Fruit fly (Drosophila melanogaster) whole organism, embryonic: ENCODE data around the gene Ptth.

Experiments
- ATbp ChIP-seq: fragments of 200-800 bp; sonication (Bioruptor generic); optimal IDR thresholded peaks from 2 replicates; lab custom pipeline; 2017; ENCODE audit warnings: missing biosample characterization, mild to moderate bottlenecking, missing genetic modification characterization, missing genetic modification reagents
- Atf6 ChIP-seq: fragments of 200-800 bp; sonication (Bioruptor generic); IDR thresholded peaks from 2 replicates; pipeline ENCODE4 v1.3.6; 2022; ENCODE audit warnings: missing biosample characterization, missing genetic modification characterization
- Bdp1 ChIP-seq: fragments of 200-800 bp; sonication (Bioruptor generic); optimal IDR thresholded peaks from 3 replicates; lab custom pipeline; 2016; ENCODE audit warnings: missing biosample characterization, missing genetic modification characterization
- Bgb ChIP-seq: fragments of 200-800 bp; sonication (Bioruptor generic); IDR thresholded peaks from 2 replicates; pipeline ENCODE4 v1.3.6; 2022; ENCODE audit warnings: missing biosample characterization, missing genetic modification characterization; ENCODE audit not compliant: partially characterized antibody
- CG1024 ChIP-seq: fragments of 200-800 bp; sonication (Bioruptor generic); IDR thresholded peaks from 2 replicates; pipeline ENCODE4 v1.3.6; 2022; ENCODE audit warnings: missing biosample characterization, missing genetic modification characterization
- CG10462 ChIP-seq: fragments of 200-800 bp; sonication (Bioruptor generic); optimal IDR thresholded peaks from 2 replicates; lab custom pipeline; 2016; ENCODE audit warnings: missing biosample characterization, missing genetic modification characterization
- CG11560 ChIP-seq: fragments of 200-800 bp; sonication (Bioruptor generic); IDR thresholded peaks from 3 replicates; pipeline ENCODE4 v1.3.6; 2022; ENCODE audit warnings: missing biosample characterization, missing genetic modification characterization
- CG11696 ChIP-seq: fragments of 200-800 bp; sonication (Bioruptor generic); IDR thresholded peaks from 2 replicates; pipeline ENCODE4 v1.3.6; 2022; ENCODE audit warnings: missing biosample characterization, missing genetic modification characterization
- CG13775 ChIP-seq: fragments of 200-800 bp; sonication (Bioruptor generic); optimal IDR thresholded peaks from 3 replicates; lab custom pipeline; 2017; ENCODE audit warnings: missing biosample characterization, mild to moderate bottlenecking, missing genetic modification characterization
- CG14860 ChIP-seq: fragments of 200-800 bp; sonication (Bioruptor generic); IDR thresholded peaks from 3 replicates; pipeline ENCODE4 v1.3.6; 2022; ENCODE audit warnings: missing biosample characterization, missing genetic modification characterization; ENCODE audit not compliant: partially characterized antibody
- CG15479 ChIP-seq: fragments of 200-800 bp; sonication (Bioruptor generic); optimal IDR thresholded peaks from 3 replicates; lab custom pipeline; 2019; ENCODE audit warnings: missing biosample characterization, mild to moderate bottlenecking, missing genetic modification characterization, moderate library complexity
- CG1647 ChIP-seq: fragments of 200-800 bp; sonication (Bioruptor generic); optimal IDR thresholded peaks from 3 replicates; lab custom pipeline; 2016; ENCODE audit warnings: missing biosample characterization, missing genetic modification characterization
- CG18764 ChIP-seq: fragments of 200-800 bp; sonication (Bioruptor generic); optimal IDR thresholded peaks from 3 replicates; lab custom pipeline; 2016; ENCODE audit warnings: missing biosample characterization, missing genetic modification characterization
- CG2129 ChIP-seq: fragments of 200-800 bp; sonication (Bioruptor generic); IDR thresholded peaks from 2 replicates; pipeline ENCODE4 v1.3.6; 2022; ENCODE audit warnings: missing biosample characterization, missing genetic modification characterization; ENCODE audit not compliant: partially characterized antibody
- CG31224 ChIP-seq: fragments of 200-800 bp; sonication (Bioruptor generic); IDR thresholded peaks from 2 replicates; pipeline ENCODE4 v1.3.6; 2022; ENCODE audit warnings: missing biosample characterization, missing genetic modification characterization
- CG3163 ChIP-seq: fragments of 200-800 bp; sonication (Bioruptor generic); optimal IDR thresholded peaks from 3 replicates; lab custom pipeline; 2016; ENCODE audit warnings: missing biosample characterization, missing genetic modification characterization
- CG3281 ChIP-seq: fragments of 200-800 bp; sonication (Bioruptor generic); optimal IDR thresholded peaks from 3 replicates; lab custom pipeline; 2017; ENCODE audit warnings: missing biosample characterization, mild to moderate bottlenecking, missing genetic modification characterization
- CG34376 ChIP-seq: fragments of 200-800 bp; sonication (Bioruptor generic); optimal IDR thresholded peaks from 2 replicates; lab custom pipeline; 2018; ENCODE audit warnings: missing biosample characterization, mild to moderate bottlenecking, missing genetic modification characterization
- CG42726 ChIP-seq: fragments of 200-800 bp; sonication (Bioruptor generic); IDR thresholded peaks from 2 replicates; pipeline ENCODE4 v1.3.6; 2022; ENCODE audit warnings: missing biosample characterization, missing genetic modification characterization; ENCODE audit not compliant: partially characterized antibody
- CG4328 ChIP-seq: fragments of 200-800 bp; sonication (Bioruptor generic); optimal IDR thresholded peaks from 3 replicates; lab custom pipeline; 2017; ENCODE audit warnings: missing biosample characterization, missing genetic modification reagents, missing genetic modification characterization
- CG4854 ChIP-seq: fragments of 200-800 bp; sonication (Bioruptor generic); optimal IDR thresholded peaks from 2 replicates; lab custom pipeline; 2016; ENCODE audit warnings: missing biosample characterization, missing genetic modification characterization, inconsistent platforms
- CG5953 ChIP-seq: fragments of 200-800 bp; sonication (Bioruptor generic); IDR thresholded peaks from 2 replicates; pipeline ENCODE4 v1.3.6; 2022; ENCODE audit warnings: missing biosample characterization, missing genetic modification characterization
- CG6175 ChIP-seq: fragments of 200-800 bp; sonication (Bioruptor generic); IDR thresholded peaks from 3 replicates; pipeline ENCODE4 v1.3.6; 2022; ENCODE audit warnings: missing biosample characterization, missing genetic modification characterization
- CG6254 ChIP-seq: fragments of 200-800 bp; sonication (Bioruptor generic); optimal IDR thresholded peaks from 3 replicates; lab custom pipeline; 2017; ENCODE audit warnings: mild to moderate bottlenecking, missing biosample characterization, missing genetic modification reagents, missing genetic modification characterization
- CG8290 ChIP-seq, 3 experiments: fragments of 200-800 bp; sonication (Bioruptor generic); optimal IDR thresholded peaks; 2 replicates each; lab custom pipeline; 2016 to 2019; ENCODE audit warnings: missing biosample characterization in 3 of 3, missing genetic modification characterization in 3 of 3, mild to moderate bottlenecking in 2 of 3, moderate library complexity in 1 of 3
- CG9797 ChIP-seq: fragments of 200-800 bp; sonication (Bioruptor generic); optimal IDR thresholded peaks from 3 replicates; lab custom pipeline; 2018; ENCODE audit warnings: missing biosample characterization, mild to moderate bottlenecking, missing genetic modification characterization
- Dbx ChIP-seq: fragments of 200-800 bp; sonication (Bioruptor generic); IDR thresholded peaks from 3 replicates; pipeline ENCODE4 v1.3.6; 2022; ENCODE audit warnings: missing biosample characterization, missing genetic modification characterization
- Dek ChIP-seq: fragments of 200-800 bp; sonication (Bioruptor generic); optimal IDR thresholded peaks from 3 replicates; lab custom pipeline; 2019; ENCODE audit warnings: missing biosample characterization, mild to moderate bottlenecking, missing genetic modification characterization, moderate library complexity
- E2f2 ChIP-seq: fragments of 200-800 bp; sonication (Bioruptor generic); IDR thresholded peaks from 2 replicates; pipeline ENCODE4 v1.3.6; 2022; ENCODE audit warnings: missing biosample characterization, missing genetic modification characterization
- Hand ChIP-seq: fragments of 200-800 bp; sonication (Bioruptor generic); optimal IDR thresholded peaks from 2 replicates; lab custom pipeline; 2017; ENCODE audit warnings: mild to moderate bottlenecking, missing biosample characterization, missing genetic modification reagents, missing genetic modification characterization
- Hmx ChIP-seq: fragments of 200-800 bp; sonication (Bioruptor generic); optimal IDR thresholded peaks from 2 replicates; lab custom pipeline; 2016; ENCODE audit warnings: missing biosample characterization, missing genetic modification characterization
- Kr ChIP-seq: fragments of 200-800 bp; sonication (Bioruptor generic); optimal IDR thresholded peaks from 2 replicates; lab custom pipeline; 2017; ENCODE audit warnings: missing biosample characterization, mild to moderate bottlenecking, missing genetic modification characterization
- Max ChIP-seq: fragments of 200-800 bp; sonication (Bioruptor generic); optimal IDR thresholded peaks from 2 replicates; lab custom pipeline; 2016; ENCODE audit warnings: missing biosample characterization, mild to moderate bottlenecking, missing genetic modification characterization
- Nf-YA ChIP-seq: fragments of 200-800 bp; sonication (Bioruptor generic); IDR thresholded peaks from 2 replicates; pipeline ENCODE4 v1.3.6; 2022; ENCODE audit warnings: missing biosample characterization, missing genetic modification characterization
- Nf-YC ChIP-seq: fragments of 200-800 bp; optimal IDR thresholded peaks from 3 replicates; lab custom pipeline; 2019; ENCODE audit warnings: missing biosample characterization, mild to moderate bottlenecking, missing genetic modification characterization, moderate library complexity
- Oaz ChIP-seq: fragments of 200-800 bp; sonication (Bioruptor generic); IDR thresholded peaks from 2 replicates; pipeline ENCODE4 v1.3.6; 2022; ENCODE audit warnings: missing biosample characterization, missing genetic modification characterization
- Spps ChIP-seq: fragments of 200-800 bp; sonication (Bioruptor generic); optimal IDR thresholded peaks from 2 replicates; lab custom pipeline; 2018; ENCODE audit warnings: missing biosample characterization, mild to moderate bottlenecking, missing genetic modification characterization
- Stat92E ChIP-seq, 3 experiments: fragments of >200 bp in 2 of 3; fragments of 200-800 bp in 1 of 3; sonication (Bioruptor generic) in 1 of 3; optimal IDR thresholded peaks; 2 replicates each; lab custom pipeline; 2017 to 2019; ENCODE audit warnings: missing biosample characterization in 3 of 3, missing genetic modification characterization in 3 of 3, mild to moderate bottlenecking in 1 of 3, moderate library complexity in 1 of 3
- az2 ChIP-seq: fragments of 200-800 bp; sonication (Bioruptor generic); optimal IDR thresholded peaks from 3 replicates; lab custom pipeline; 2016; ENCODE audit warnings: missing biosample characterization, missing genetic modification characterization
- dpn ChIP-seq, 2 experiments: fragments of 200-800 bp; sonication (Bioruptor generic); optimal IDR thresholded peaks; 3 replicates each; lab custom pipeline; 2016; ENCODE audit warnings: missing biosample characterization in 2 of 2, missing genetic modification characterization in 2 of 2
- dysf ChIP-seq: fragments of 200-800 bp; sonication (Bioruptor generic); IDR thresholded peaks from 3 replicates; pipeline ENCODE4 v1.3.6; 2022; ENCODE audit warnings: missing biosample characterization, missing genetic modification characterization
- eve ChIP-seq, 2 experiments: fragments of >200 bp; optimal IDR thresholded peaks; 2 replicates each; lab custom pipeline; 2017; ENCODE audit warnings: missing biosample characterization in 2 of 2, missing genetic modification characterization in 2 of 2
- ewg ChIP-seq: fragments of 200-800 bp; sonication (Bioruptor generic); optimal IDR thresholded peaks from 3 replicates; lab custom pipeline; 2017; ENCODE audit warnings: mild to moderate bottlenecking, missing biosample characterization, missing genetic modification reagents, missing genetic modification characterization
- exex ChIP-seq: fragments of 200-800 bp; sonication (Bioruptor generic); optimal IDR thresholded peaks from 4 replicates; lab custom pipeline; 2018; ENCODE audit warnings: missing biosample characterization, mild to moderate bottlenecking, missing genetic modification characterization, moderate library complexity
- fd3F ChIP-seq: fragments of 200-800 bp; sonication (Bioruptor generic); optimal IDR thresholded peaks from 2 replicates; lab custom pipeline; 2018; ENCODE audit warnings: missing biosample characterization, mild to moderate bottlenecking, missing genetic modification characterization, moderate library complexity
- fu2 ChIP-seq: fragments of 200-800 bp; sonication (Bioruptor generic); optimal IDR thresholded peaks from 2 replicates; lab custom pipeline; 2016; ENCODE audit warnings: missing biosample characterization, missing genetic modification characterization
- gem ChIP-seq: fragments of 200-800 bp; sonication (Bioruptor generic); optimal IDR thresholded peaks from 2 replicates; lab custom pipeline; 2019; ENCODE audit warnings: missing biosample characterization, mild to moderate bottlenecking, missing genetic modification characterization, moderate library complexity
- phol ChIP-seq: fragments of 200-800 bp; sonication (Bioruptor generic); optimal IDR thresholded peaks from 3 replicates; lab custom pipeline; 2018; ENCODE audit warnings: missing biosample characterization, mild to moderate bottlenecking, missing genetic modification characterization, moderate library complexity
- sd ChIP-seq: fragments of 200-800 bp; sonication (Bioruptor generic); optimal IDR thresholded peaks from 3 replicates; lab custom pipeline; 2018; ENCODE audit warnings: missing biosample characterization, mild to moderate bottlenecking, missing genetic modification characterization, moderate library complexity
- sisA ChIP-seq: fragments of 200-800 bp; sonication (Bioruptor generic); IDR thresholded peaks from 2 replicates; pipeline ENCODE4 v1.3.6; 2022; ENCODE audit warnings: missing biosample characterization, missing genetic modification characterization

Ptth gene

DNA sequence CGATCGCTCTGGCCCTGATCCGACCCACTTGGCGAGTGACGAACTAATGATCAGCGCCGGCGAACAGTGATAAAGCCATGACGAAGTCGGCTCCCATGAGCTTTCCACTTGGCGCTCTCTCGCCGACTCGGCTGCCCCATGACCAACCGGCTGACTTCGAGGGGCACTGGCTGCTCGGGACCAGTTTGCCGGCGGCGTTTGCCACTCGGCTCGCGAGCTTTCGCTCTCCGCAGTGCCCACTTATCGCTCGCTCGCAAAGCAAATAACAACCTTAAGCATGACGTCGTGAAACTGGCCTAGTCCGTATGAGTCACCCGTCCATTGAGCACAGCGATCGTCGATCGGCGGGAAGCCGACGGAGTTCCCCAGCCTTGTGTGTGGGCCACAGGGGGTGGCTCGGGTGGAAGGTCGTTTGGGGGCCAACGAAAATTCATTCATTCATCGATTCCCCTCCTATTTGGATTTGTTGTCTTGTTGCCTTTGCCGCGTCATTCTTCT is 24.2 kb downstream of the Ptth start, which contains the start of gene Ets21C (continued):
- peak; percentile 65 for TF ChIP-seq Atf6 (GFP tag; lab: Robert Waterston, UW)
- TF ChIP-seq CG1647 (GFP tag; lab: Kevin White, UChicago), result no peak
- TF ChIP-seq Nf-YA (GFP tag; lab: Robert Waterston, UW), result no peak
- TF ChIP-seq Stat92E (GFP tag; optimal IDR thresholded peaks at IDR 0.05; lab: Kevin White, UChicago), result peak in 1 of 3 experiments; percentile 38
- TF ChIP-seq CG4328 (GFP tag; lab: Kevin White, UChicago), result no peak
- TF ChIP-seq Dbx, result peak; percentile 38; the same call in 1 of the 3 replicates
- no peak for TF ChIP-seq CG9797 (GFP tag; lab: Kevin White, UChicago)
- TF ChIP-seq CG3163 (GFP tag; lab: Kevin White, UChicago), result no peak
- TF ChIP-seq dysf (GFP tag; lab: Robert Waterston, UW), result peak; percentile 16; the same call in 1 of the 3 replicates
- peak; percentile 83 for TF ChIP-seq sd (tag; lab: Kevin White, UChicago)
- TF ChIP-seq gem (tag; lab: Kevin White, UChicago), result no peak
- no peak for TF ChIP-seq CG14860 (GFP tag; lab: Robert Waterston, UW)
- no peak for TF ChIP-seq Hmx (GFP tag; lab: Kevin White, UChicago)
- TF ChIP-seq Spps, result no peak
- no peak for TF ChIP-seq CG4854 (GFP tag; lab: Kevin White, UChicago)
- TF ChIP-seq Oaz (GFP tag; lab: Robert Waterston, UW), result no peak
- no peak for TF ChIP-seq CG1024 (GFP tag; lab: Robert Waterston, UW)
- TF ChIP-seq CG34376 (GFP tag; lab: Kevin White, UChicago), result peak; percentile 69
- no peak for TF ChIP-seq CG18764 (GFP tag; lab: Kevin White, UChicago)
- TF ChIP-seq CG8290 (GFP tag; optimal IDR thresholded peaks at IDR 0.05; lab: Kevin White, UChicago), result no peak
- TF ChIP-seq CG8290 (tag; optimal IDR thresholded peaks at IDR 0.05; lab: Kevin White, UChicago), result peak in 1 of 2 experiments; percentile 58
- no peak for TF ChIP-seq CG2129 (GFP tag; lab: Robert Waterston, UW)
- TF ChIP-seq CG5953 (GFP tag; lab: Robert Waterston, UW), result no peak
- no peak for TF ChIP-seq CG31224 (GFP tag; lab: Robert Waterston, UW)
- no peak for TF ChIP-seq eve (GFP tag; optimal IDR thresholded peaks at IDR 0.05; lab: Kevin White, UChicago)
- TF ChIP-seq E2f2 (GFP tag; lab: Robert Waterston, UW), result no peak
- no peak for TF ChIP-seq Bgb (GFP tag; lab: Robert Waterston, UW)
- TF ChIP-seq CG42726, result no peak
- no peak for TF ChIP-seq CG13775 (GFP tag; lab: Kevin White, UChicago)
- TF ChIP-seq CG11560 (tag; lab: Robert Waterston, UW), result no peak
- peak; percentile 54 for TF ChIP-seq Nf-YC (tag; lab: Kevin White, UChicago)
- no peak for TF ChIP-seq Max (GFP tag; lab: Kevin White, UChicago)
- no peak for TF ChIP-seq Hand (GFP tag; lab: Kevin White, UChicago)
- TF ChIP-seq CG15479, result no peak
- TF ChIP-seq CG10462 (GFP tag; lab: Kevin White, UChicago), result no peak
- no peak for TF ChIP-seq Bdp1
- TF ChIP-seq CG3281 (GFP tag; lab: Kevin White, UChicago), result no peak
- TF ChIP-seq CG6254, result no peak
- TF ChIP-seq CG11696 (GFP tag; lab: Robert Waterston, UW), result no peak
- no peak for TF ChIP-seq fd3F (GFP tag; lab: Kevin White, UChicago)
- TF ChIP-seq ATbp (GFP tag; lab: Kevin White, UChicago), result no peak
- no peak for TF ChIP-seq ewg (GFP tag; lab: Kevin White, UChicago)
- TF ChIP-seq sisA (GFP tag; lab: Robert Waterston, UW), result no peak
- no peak for TF ChIP-seq Dek (tag; lab: Kevin White, UChicago)
- TF ChIP-seq dpn (GFP tag; optimal IDR thresholded peaks at IDR 0.05; lab: Kevin White, UChicago), result no peak
- TF ChIP-seq phol (tag; lab: Kevin White, UChicago), result no peak
- TF ChIP-seq Kr (GFP tag; lab: Kevin White, UChicago), result no peak
- TF ChIP-seq az2 (GFP tag; lab: Kevin White, UChicago), result no peak
- 0 out of 3 replicates have a peak, but pooled peaks have one; percentile 73 for TF ChIP-seq CG6175
- TF ChIP-seq fu2 (GFP tag; lab: Kevin White, UChicago), result no peak
- peak; percentile 34 for TF ChIP-seq exex (tag; lab: Kevin White, UChicago)
